Worm (Caenorhabditis elegans) whole organism, L4 larva: Measurements from ENCODE around the gene F59A6.11.
A peak's percentile ranks its signal among the peaks of the same experiment; 100 is the strongest.

Experiments used
- D1046.2 ChIP-seq: fragments of 200-800 bp; sonication (Bioruptor generic); IDR thresholded peaks from 2 replicates; pipeline ENCODE4 v1.3.6; 2022; ENCODE audit warnings: missing genetic modification characterization, missing compliant biosample characterization
- F44E2.7 ChIP-seq: fragments of 200-800 bp; sonication (Bioruptor generic); IDR thresholded peaks from 2 replicates; pipeline ENCODE4 v2.1.2; 2022; ENCODE audit warnings: missing genetic modification characterization, missing compliant biosample characterization
- Y5F2A.4 ChIP-seq: fragments of 200-800 bp; sonication (Bioruptor generic); optimal IDR thresholded peaks from 2 replicates; lab custom pipeline; 2018; ENCODE audit warnings: mild to moderate bottlenecking, missing genetic modification characterization, missing compliant biosample characterization
- Y75B8A.6 ChIP-seq: fragments of 200-800 bp; sonication (Bioruptor generic); IDR thresholded peaks from 2 replicates; pipeline ENCODE4 v1.3.6; 2022; ENCODE audit warnings: missing genetic modification reagents, missing genetic modification characterization, missing compliant biosample characterization
- ZK546.5 ChIP-seq, 2 experiments: sonication (generic microtip); optimal IDR thresholded peaks; 2 replicates each; lab custom pipeline; 2017; ENCODE audit warnings: missing biosample characterization in 2 of 2, missing genetic modification characterization in 2 of 2
- aha-1 ChIP-seq: fragments of 150-350 bp; peaks from one replicate; lab custom pipeline; 2014; ENCODE audit warnings: missing biosample characterization, missing genetic modification characterization
- ceh-20 ChIP-seq: fragments of 200-800 bp; sonication (Bioruptor generic); IDR thresholded peaks from 2 replicates; pipeline ENCODE4 v1.3.6; 2022; ENCODE audit warnings: missing genetic modification reagents, missing genetic modification characterization, missing compliant biosample characterization
- ceh-32 ChIP-seq: sonication (generic microtip); optimal IDR thresholded peaks from 2 replicates; lab custom pipeline; 2016; ENCODE audit warnings: mild to moderate bottlenecking, missing genetic modification characterization, missing compliant biosample characterization; ENCODE audit not compliant: poor library complexity
- ceh-82 ChIP-seq: sonication (generic microtip); optimal IDR thresholded peaks from 2 replicates; lab custom pipeline; 2017; ENCODE audit warnings: missing biosample characterization, missing genetic modification characterization
- ces-1 ChIP-seq: fragments of 150-350 bp; sonication (generic microtip); optimal IDR thresholded peaks from 4 replicates; lab custom pipeline; 2014; ENCODE audit warnings: missing biosample characterization, missing genetic modification reagents, missing genetic modification characterization
- daf-12 ChIP-seq: fragments of 150-350 bp; optimal IDR thresholded peaks from 2 replicates; lab custom pipeline; 2014; ENCODE audit warnings: missing biosample characterization, missing genetic modification reagents, missing genetic modification characterization
- daf-16 ChIP-seq, 3 experiments: sonication (generic microtip); optimal IDR thresholded peaks; 2 replicates each; lab custom pipeline; 2016 to 2017; ENCODE audit warnings: missing genetic modification characterization in 3 of 3, missing genetic modification reagents in 3 of 3, mild to moderate bottlenecking in 2 of 3, missing compliant biosample characterization in 2 of 3, missing biosample characterization in 1 of 3, moderate library complexity in 1 of 3
- dpl-1 ChIP-seq: fragments of 150-350 bp; optimal IDR thresholded peaks from 2 replicates; lab custom pipeline; 2014; ENCODE audit warnings: missing biosample characterization, missing genetic modification reagents, missing genetic modification characterization
- duxl-1 ChIP-seq: sonication (generic microtip); optimal IDR thresholded peaks from 2 replicates; lab custom pipeline; 2016; ENCODE audit warnings: mild to moderate bottlenecking, missing genetic modification characterization, moderate library complexity, missing compliant biosample characterization; ENCODE audit not compliant: poor library complexity
- dve-1 ChIP-seq: sonication (generic microtip); optimal IDR thresholded peaks from 2 replicates; lab custom pipeline; 2017; ENCODE audit warnings: antibody characterized with exemption, mild to moderate bottlenecking, missing genetic modification characterization, missing compliant biosample characterization; ENCODE audit not compliant: insufficient read depth
- egl-27 ChIP-seq: sonication (generic microtip); optimal IDR thresholded peaks from 3 replicates; lab custom pipeline; 2017; ENCODE audit warnings: missing biosample characterization, missing genetic modification reagents, missing genetic modification characterization
- egl-43 ChIP-seq: fragments of 200-800 bp; sonication (Bioruptor generic); IDR thresholded peaks from 2 replicates; pipeline ENCODE4 v1.3.6; 2022; ENCODE audit warnings: missing genetic modification reagents, missing genetic modification characterization, missing compliant biosample characterization
- lim-7 ChIP-seq: fragments of 200-800 bp; sonication (Bioruptor generic); IDR thresholded peaks from 2 replicates; pipeline ENCODE4 v1.3.6; 2022; ENCODE audit warnings: missing genetic modification characterization, missing compliant biosample characterization
- lin-13 ChIP-seq: fragments of 150-350 bp; optimal IDR thresholded peaks from 2 replicates; lab custom pipeline; 2014; ENCODE audit warnings: missing biosample characterization, missing genetic modification reagents, missing genetic modification characterization
- lin-29 ChIP-seq: fragments of 200-800 bp; sonication (Bioruptor generic); IDR thresholded peaks from 2 replicates; pipeline ENCODE4 v1.3.6; 2022; ENCODE audit warnings: missing genetic modification reagents, missing genetic modification characterization, missing compliant biosample characterization
- lin-38 ChIP-seq: fragments of 200-800 bp; sonication (Bioruptor generic); IDR thresholded peaks from 2 replicates; pipeline ENCODE4 v1.3.6; 2022; ENCODE audit warnings: missing genetic modification reagents, missing genetic modification characterization, missing compliant biosample characterization
- lir-3 ChIP-seq: sonication (generic microtip); optimal IDR thresholded peaks from 2 replicates; lab custom pipeline; 2016; ENCODE audit warnings: mild to moderate bottlenecking, missing genetic modification characterization, missing compliant biosample characterization
- lsy-2 ChIP-seq, 2 experiments: fragments of 150-350 bp in 1 of 2; sonication (generic microtip) in 1 of 2; optimal IDR thresholded peaks; 2 replicates each; lab custom pipeline; 2014 to 2017; ENCODE audit warnings: missing biosample characterization in 2 of 2, missing genetic modification characterization in 2 of 2
- mdl-1 ChIP-seq, 2 experiments: fragments of 150-350 bp in 1 of 2; sonication (generic microtip) in 1 of 2; optimal IDR thresholded peaks; 2 replicates each; lab custom pipeline; 2014 to 2017; ENCODE audit warnings: missing biosample characterization in 2 of 2, missing genetic modification characterization in 2 of 2
- mdt-29 ChIP-seq: fragments of 200-800 bp; sonication (Bioruptor generic); IDR thresholded peaks from 2 replicates; pipeline ENCODE4 v1.3.6; 2022; ENCODE audit warnings: missing genetic modification reagents, missing genetic modification characterization, missing compliant biosample characterization
- mxl-2 ChIP-seq: fragments of 200-800 bp; sonication (Bioruptor generic); conservative IDR thresholded peaks from 2 replicates; pipeline ENCODE4 v1.3.6; 2022; ENCODE audit warnings: missing genetic modification reagents, missing genetic modification characterization, missing compliant biosample characterization
- mxl-3 ChIP-seq: fragments of 200-800 bp; sonication (Bioruptor generic); optimal IDR thresholded peaks from 2 replicates; lab custom pipeline; 2018; ENCODE audit warnings: mild to moderate bottlenecking, missing genetic modification characterization, missing compliant biosample characterization
- nhr-11 ChIP-seq: fragments of 150-350 bp; optimal IDR thresholded peaks from 2 replicates; lab custom pipeline; 2014; ENCODE audit warnings: missing biosample characterization, missing genetic modification characterization
- nhr-25 ChIP-seq: sonication (generic microtip); optimal IDR thresholded peaks from 2 replicates; lab custom pipeline; 2017; ENCODE audit warnings: missing genetic modification characterization, mild to moderate bottlenecking, missing compliant biosample characterization, antibody characterized with exemption, moderate library complexity, borderline replicate concordance; ENCODE audit not compliant: insufficient read depth
- nhr-28 ChIP-seq: fragments of 150-350 bp; optimal IDR thresholded peaks from 2 replicates; lab custom pipeline; 2014; ENCODE audit warnings: missing biosample characterization, missing genetic modification characterization
- nhr-41 ChIP-seq: fragments of 200-800 bp; sonication (Bioruptor generic); IDR thresholded peaks from 2 replicates; pipeline ENCODE4 v1.3.6; 2022; ENCODE audit warnings: missing genetic modification reagents, missing genetic modification characterization, missing compliant biosample characterization
- nhr-76 ChIP-seq: fragments of 150-350 bp; optimal IDR thresholded peaks from 2 replicates; lab custom pipeline; 2014; ENCODE audit warnings: missing biosample characterization, missing genetic modification characterization
- php-3 ChIP-seq: fragments of 200-800 bp; sonication (Bioruptor generic); IDR thresholded peaks from 2 replicates; pipeline ENCODE4 v1.3.6; 2022; ENCODE audit warnings: missing genetic modification reagents, missing genetic modification characterization, missing compliant biosample characterization
- pqm-1 ChIP-seq: sonication (generic microtip); optimal IDR thresholded peaks from 2 replicates; lab custom pipeline; 2017; ENCODE audit warnings: missing biosample characterization, missing genetic modification characterization
- set-16 ChIP-seq: fragments of 200-800 bp; sonication (Bioruptor generic); IDR thresholded peaks from 2 replicates; pipeline ENCODE4 v1.3.6; 2022; ENCODE audit warnings: missing genetic modification reagents, missing genetic modification characterization, missing compliant biosample characterization
- tag-97 ChIP-seq: fragments of 200-800 bp; sonication (Bioruptor generic); IDR thresholded peaks from 2 replicates; pipeline ENCODE4 v1.3.6; 2022; ENCODE audit warnings: missing genetic modification characterization, missing compliant biosample characterization
- unc-39 ChIP-seq: sonication (generic microtip); optimal IDR thresholded peaks from 2 replicates; lab custom pipeline; 2017; ENCODE audit warnings: missing biosample characterization, missing genetic modification characterization
- unc-62 ChIP-seq, 3 experiments: fragments of 150-350 bp in 1 of 3; sonication (generic microtip); optimal IDR thresholded peaks in 2 of 3; peaks in 1 of 3; 1 replicate in 1 of 3; 2 replicates in 2 of 3; lab custom pipeline; 2014 to 2017; ENCODE audit warnings: missing biosample characterization in 3 of 3, missing genetic modification characterization in 3 of 3, missing genetic modification reagents in 3 of 3, missing genotype in 1 of 3
- vab-7 ChIP-seq: fragments of 200-800 bp; sonication (Bioruptor generic); IDR thresholded peaks from 2 replicates; pipeline ENCODE4 v1.3.6; 2022; ENCODE audit warnings: missing genetic modification reagents, missing genetic modification characterization, missing compliant biosample characterization

Gene F59A6.11

DNA sequence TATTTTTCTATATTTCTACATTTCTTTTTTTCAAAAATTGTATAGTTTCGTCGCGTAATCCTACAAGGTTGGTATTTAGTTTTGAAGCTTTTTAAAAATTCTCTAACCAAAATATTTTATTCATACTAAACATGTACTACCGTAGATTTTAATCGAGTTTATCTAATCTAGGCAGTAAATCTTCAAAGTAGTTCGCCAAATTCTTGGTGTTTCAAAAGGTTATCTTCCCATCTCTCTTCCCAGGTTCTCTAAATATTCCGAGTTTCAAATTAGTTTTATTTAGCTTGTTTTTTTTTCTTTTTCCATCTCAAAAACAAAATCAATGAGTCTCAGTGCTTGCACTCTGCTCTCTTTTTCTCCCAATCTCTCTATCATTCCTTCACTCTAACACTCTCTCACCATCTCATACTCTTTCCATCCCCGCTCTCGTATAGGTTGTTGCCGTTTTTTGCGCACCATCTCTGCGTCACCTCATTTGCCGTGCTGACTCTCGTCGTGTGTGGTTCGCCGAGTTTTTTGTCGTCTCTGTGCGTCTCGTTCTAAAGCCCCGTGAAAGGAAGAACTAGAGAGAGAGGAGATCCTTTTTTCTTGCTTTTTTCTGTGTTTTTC is 18.5 kb upstream of the F59A6.11 start (continued):
- TF ChIP-seq dve-1 (peak; percentile 78), nhr-41 (GFP tag; lab: Robert Waterston, UW) (no peak), daf-16 (GFP tag; optimal IDR thresholded peaks at IDR 0.05; lab: Kevin White, UChicago) (peak; percentile 11 to 19), daf-16 (tag; optimal IDR thresholded peaks at IDR 0.05; lab: Kevin White, UChicago) (peak; percentile 74), mxl-2 (GFP tag; lab: Robert Waterston, UW) (no peak), set-16 (GFP tag; lab: Robert Waterston, UW) (peak; percentile 44; the same call in 1 of the 2 replicates)

DNA sequence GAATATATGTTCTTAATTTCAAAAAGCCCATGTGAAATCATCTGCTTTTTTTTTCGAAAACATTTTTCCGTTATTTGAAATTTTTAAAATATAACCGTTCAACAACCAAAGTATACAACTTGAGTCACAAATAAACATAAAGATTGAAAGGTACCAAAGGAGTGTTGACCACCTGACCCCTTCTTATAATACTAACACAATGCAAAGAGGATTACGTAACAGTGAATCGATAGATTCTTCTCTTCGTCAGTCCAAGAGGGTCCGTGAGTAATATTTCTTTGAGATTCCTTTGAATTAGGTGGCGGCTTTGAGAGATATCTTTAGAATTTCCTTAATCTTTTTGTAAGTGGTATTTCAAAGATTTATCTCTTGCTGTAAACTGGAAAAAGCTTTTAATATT is 17.6 kb upstream of the F59A6.11 start:
- TF ChIP-seq dve-1, result no peak
- peak; percentile 7 for TF ChIP-seq aha-1 (tag; lab: Kevin White, UChicago)
- TF ChIP-seq mdl-1 (tag; optimal IDR thresholded peaks at IDR 0.05; lab: Kevin White, UChicago), result no peak

DNA sequence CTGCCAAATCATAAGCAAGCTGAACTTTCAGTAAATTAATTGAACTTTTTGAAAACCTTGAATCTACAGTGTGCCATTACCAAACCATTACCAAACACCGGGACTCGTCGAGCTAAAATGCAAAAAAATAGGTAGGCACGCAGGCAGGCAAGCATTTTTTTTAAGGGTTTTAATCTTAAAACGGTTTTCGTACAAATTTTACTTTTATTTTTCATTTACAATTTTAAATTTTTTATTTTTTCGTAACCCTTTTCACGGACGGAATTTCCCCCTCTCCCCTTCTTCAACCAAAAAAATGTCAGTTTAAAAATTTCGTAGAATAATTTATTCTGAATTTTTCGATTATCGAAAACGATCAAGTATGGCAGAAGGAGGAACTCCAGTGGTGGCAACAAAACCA is 15.8 kb upstream of the F59A6.11 start, which contains the start of gene F59A6.2:
F59A6.2 (plus strand) TSS at position 301 of the 400 bp plus-strand sequence.
- TF ChIP-seq duxl-1 (tag; lab: Kevin White, UChicago) (no peak), php-3 (GFP tag; lab: Robert Waterston, UW) (no peak), set-16 (GFP tag; lab: Robert Waterston, UW) (no peak), lin-13 (no peak), nhr-76 (tag; lab: Kevin White, UChicago) (no peak), F44E2.7 (GFP tag; lab: Robert Waterston, UW) (no peak), daf-12 (no peak), aha-1 (tag; lab: Kevin White, UChicago) (peak; percentile 53), D1046.2 (GFP tag; lab: Robert Waterston, UW) (no peak)

DNA sequence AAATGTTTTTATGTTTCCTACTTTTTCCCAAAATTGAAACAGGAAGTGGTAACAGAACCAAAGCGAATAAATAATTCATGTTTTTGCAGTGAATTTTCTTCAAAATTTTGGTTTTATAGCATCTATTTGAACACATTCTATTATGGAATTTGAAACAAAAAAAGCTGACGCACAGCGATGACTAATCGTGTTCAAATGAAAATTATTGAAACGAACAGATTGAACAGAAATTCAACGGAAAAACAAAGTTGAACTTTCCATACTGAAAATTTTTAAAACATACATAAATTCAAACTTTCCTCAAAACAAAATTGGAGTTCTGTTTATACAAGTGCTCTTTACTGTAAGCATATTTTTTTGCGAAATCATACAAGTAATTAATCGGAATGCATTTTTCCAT is 13.4 kb upstream of the F59A6.11 start, which contains the start of gene F59A6.12:
F59A6.12 (minus strand) TSS at position 101 of the 400 bp plus-strand sequence.
- TF ChIP-seq lin-38 (GFP tag; lab: Robert Waterston, UW) (no peak), unc-39 (no peak), lsy-2 (tag; optimal IDR thresholded peaks at IDR 0.05; lab: Kevin White, UChicago) (no peak), nhr-11 (no peak), aha-1 (tag; lab: Kevin White, UChicago) (no peak), daf-16 (GFP tag; optimal IDR thresholded peaks at IDR 0.05; lab: Kevin White, UChicago) (no peak), daf-16 (tag; optimal IDR thresholded peaks at IDR 0.05; lab: Kevin White, UChicago) (no peak), nhr-25 (no peak), ceh-82 (tag; lab: Kevin White, UChicago) (no peak), tag-97 (GFP tag; lab: Robert Waterston, UW) (no peak), egl-43 (no peak), mxl-2 (GFP tag; lab: Robert Waterston, UW) (no peak)

DNA sequence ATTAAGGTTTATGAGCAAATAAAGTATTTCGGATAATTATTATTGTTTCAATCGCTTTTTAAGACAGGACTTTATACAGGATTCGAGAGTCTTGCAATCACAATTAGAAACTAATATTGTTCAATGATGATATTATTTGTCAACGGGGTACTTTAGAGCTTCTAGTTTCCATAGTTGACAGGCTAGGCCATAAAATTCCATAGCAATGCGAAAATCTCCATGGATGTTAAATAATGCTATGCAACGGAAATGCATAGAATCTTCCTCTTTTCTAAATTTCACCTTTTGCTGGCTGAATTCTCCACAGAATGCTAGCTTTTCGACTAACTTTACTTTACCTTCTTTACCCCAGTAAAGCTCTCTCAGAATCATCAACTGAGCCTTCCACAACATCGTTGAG is 9.5 kb upstream of the F59A6.11 start, which contains the start of gene F59A6.3:
F59A6.3 (plus strand) TSS at position 301 of the 400 bp plus-strand sequence.
- TF ChIP-seq lim-7 (GFP tag; lab: Robert Waterston, UW) (no peak), egl-27 (tag; lab: Kevin White, UChicago) (no peak), ceh-32 (no peak), nhr-28 (tag; lab: Kevin White, UChicago) (no peak), vab-7 (no peak), F44E2.7 (GFP tag; lab: Robert Waterston, UW) (no peak), dpl-1 (GFP tag; lab: Kevin White, UChicago) (no peak), ZK546.5 (tag; optimal IDR thresholded peaks at IDR 0.05; lab: Kevin White, UChicago) (no peak), Y75B8A.6 (GFP tag; lab: Robert Waterston, UW) (no peak), lir-3 (tag; lab: Kevin White, UChicago) (no peak), Y5F2A.4 (no peak), mdt-29 (no peak), pqm-1 (tag; lab: Kevin White, UChicago) (no peak), ceh-20 (GFP tag; lab: Robert Waterston, UW) (no peak), unc-62 (GFP tag; optimal IDR thresholded peaks at IDR 0.05 in 1 of 2; lab: Kevin White, UChicago) (no peak), unc-62 (tag; optimal IDR thresholded peaks at IDR 0.05; lab: Kevin White, UChicago) (no peak), mxl-3 (no peak), lin-29 (GFP tag; lab: Robert Waterston, UW) (no peak), ces-1 (no peak)
